Worm (Caenorhabditis elegans): Measurements from ENCODE around the gene W08G11.1.
"Not testable (repeated sequence)": the region's sequence is repeated elsewhere in the genome, so short reads cannot be mapped to it uniquely, and the experiment has no call there.

Gene W08G11.1

DNA sequence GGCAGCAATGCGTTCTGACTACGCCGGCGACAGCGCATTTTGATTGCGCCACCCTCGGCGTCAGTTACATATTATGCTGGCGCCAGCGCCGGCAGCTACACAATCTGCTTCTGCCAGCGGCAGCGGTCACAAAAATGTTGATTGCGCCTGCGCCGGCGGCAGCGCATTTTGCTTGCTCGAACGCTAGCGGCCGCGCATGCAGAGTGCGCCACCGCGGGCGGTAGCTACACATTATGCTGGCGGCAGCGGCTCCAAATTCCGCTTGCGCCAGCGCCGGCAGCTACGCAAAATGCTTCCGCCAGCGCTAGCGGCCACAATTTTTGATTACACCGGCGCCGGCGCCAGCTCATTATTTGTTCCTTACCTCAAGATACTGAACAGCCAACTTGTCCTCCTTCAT lies 30.3 kb downstream of the W08G11.1 start:
- no peak for TF ChIP-seq pag-3 (tag; optimal IDR thresholded peaks at IDR 0.05; ENCODE audit: borderline replicate concordance, insufficient read depth)
- TF ChIP-seq ama-1 (optimal IDR thresholded peaks at IDR 0.05), result no peak
- no peak for TF ChIP-seq hlh-4 (tag; optimal IDR thresholded peaks at IDR 0.05)
- no peak for TF ChIP-seq alr-1 (tag; optimal IDR thresholded peaks at IDR 0.05; ENCODE audit: borderline replicate concordance)
- TF ChIP-seq vab-15 (tag; optimal IDR thresholded peaks at IDR 0.05), result no peak
- no peak for TF ChIP-seq mab-9 (GFP tag; IDR thresholded peaks at IDR 0.05)
- no peak for TF ChIP-seq fkh-4 (tag; optimal IDR thresholded peaks at IDR 0.05; ENCODE audit: borderline replicate concordance)

DNA sequence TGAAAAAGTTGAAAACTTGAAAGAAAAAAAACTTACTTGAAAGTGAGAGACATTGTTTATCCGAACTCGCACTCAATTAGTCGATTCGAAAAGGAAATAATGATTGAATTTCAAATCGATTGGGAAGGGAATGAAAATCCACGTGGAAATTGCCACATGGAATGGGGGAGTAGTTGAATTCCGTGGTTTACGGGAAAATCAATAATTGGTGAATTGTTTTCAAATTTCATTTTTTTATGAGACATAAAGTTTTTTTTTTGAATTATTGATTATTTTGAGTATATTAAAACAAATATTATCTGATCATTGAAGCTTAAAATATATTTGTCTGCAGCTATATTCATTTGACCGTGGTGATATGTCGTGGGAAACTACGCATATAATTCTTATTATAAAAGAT lies 31.0 kb downstream of the W08G11.1 start, which contains the start of gene F13A7.1:
F13A7.1 (minus strand) TSS at position 101 of the 400 bp plus-strand sequence.
- TF ChIP-seq aly-2 (tag; optimal IDR thresholded peaks at IDR 0.05), result no peak
- no peak for TF ChIP-seq sptf-1 (tag; optimal IDR thresholded peaks at IDR 0.05)
- no peak for TF ChIP-seq pag-3 (tag; optimal IDR thresholded peaks at IDR 0.05; ENCODE audit: borderline replicate concordance, insufficient read depth)
- TF ChIP-seq isw-1 (GFP tag; IDR thresholded peaks at IDR 0.05), result no peak
- TF ChIP-seq ama-1 (optimal IDR thresholded peaks at IDR 0.05), result no peak
- no peak for TF ChIP-seq ztf-11 (tag; optimal IDR thresholded peaks at IDR 0.05)
- TF ChIP-seq egl-27 (tag; optimal IDR thresholded peaks at IDR 0.05), result no peak
- TF ChIP-seq mep-1 (tag; optimal IDR thresholded peaks at IDR 0.05), result no peak
- no peak for TF ChIP-seq lin-39 (tag; optimal IDR thresholded peaks at IDR 0.05)
- no peak for TF ChIP-seq hlh-4 (tag; optimal IDR thresholded peaks at IDR 0.05)
- no peak for TF ChIP-seq ceh-8 (GFP tag; optimal IDR thresholded peaks at IDR 0.05)
- no peak for TF ChIP-seq nhr-237 (tag; optimal IDR thresholded peaks at IDR 0.05)
- no peak for TF ChIP-seq C04F5.9 (tag; optimal IDR thresholded peaks at IDR 0.05)
- no peak for TF ChIP-seq zag-1 (tag; optimal IDR thresholded peaks at IDR 0.05)
- TF ChIP-seq grh-1 (GFP tag; IDR thresholded peaks at IDR 0.05), result no peak
- TF ChIP-seq ceh-88 (GFP tag; IDR thresholded peaks at IDR 0.05), result no peak

DNA sequence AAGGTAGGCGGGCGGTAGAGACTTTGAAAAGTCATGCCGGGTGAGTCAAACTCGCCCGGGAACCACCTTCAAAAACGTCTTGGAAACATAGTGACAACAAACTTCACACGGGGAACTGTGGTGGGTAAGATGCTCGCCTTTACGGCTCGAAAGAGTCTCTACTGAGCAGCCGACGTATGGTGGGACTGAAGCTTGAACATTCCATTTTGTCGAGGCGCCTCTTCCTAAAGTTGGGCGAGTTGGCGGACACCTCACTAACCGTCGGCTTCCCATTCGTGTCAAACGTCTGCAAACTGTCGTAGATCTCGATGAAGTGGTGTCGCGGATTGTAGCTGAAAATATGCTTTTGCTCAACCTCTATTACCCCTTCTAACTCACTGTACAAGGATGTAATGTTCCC lies 36.1 kb downstream of the W08G11.1 start:
- no peak for TF ChIP-seq efl-1 (optimal IDR thresholded peaks at IDR 0.05)
- peak in 1 of 2 experiments; percentile 58 for TF ChIP-seq efl-1 (GFP tag; optimal IDR thresholded peaks at IDR 0.05 in 1 of 2)
- TF ChIP-seq tbx-2 (tag; optimal IDR thresholded peaks at IDR 0.05), result no peak

DNA sequence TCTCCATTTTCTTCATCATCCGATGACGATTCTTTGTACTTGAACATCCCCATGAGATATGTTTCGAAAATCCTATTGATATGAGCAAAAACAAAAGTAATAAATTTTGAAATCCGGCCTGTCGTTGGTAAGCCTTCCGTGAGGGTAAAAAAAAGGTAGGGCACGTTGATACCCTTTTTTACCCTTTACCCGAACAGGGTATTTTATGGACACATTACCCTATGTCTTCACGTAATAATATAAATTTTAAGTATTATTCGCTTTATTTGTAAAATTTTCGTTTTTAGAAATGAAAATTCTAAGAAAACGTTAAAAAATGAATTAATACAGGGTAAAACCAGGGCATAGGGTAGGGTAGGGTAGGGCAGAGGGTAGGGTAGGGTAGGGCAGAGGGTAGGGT lies 36.9 kb downstream of the W08G11.1 start, which contains the start of gene F13A7.7:
F13A7.7 (minus strand) TSS at position 101 of the 400 bp plus-strand sequence.
- not testable (repeated sequence) for TF ChIP-seq ceh-88 (GFP tag; IDR thresholded peaks at IDR 0.05); nhr-84 (tag; optimal IDR thresholded peaks at IDR 0.05); Y116A8C.19 (tag; optimal IDR thresholded peaks at IDR 0.05; ENCODE audit: borderline replicate concordance)

DNA sequence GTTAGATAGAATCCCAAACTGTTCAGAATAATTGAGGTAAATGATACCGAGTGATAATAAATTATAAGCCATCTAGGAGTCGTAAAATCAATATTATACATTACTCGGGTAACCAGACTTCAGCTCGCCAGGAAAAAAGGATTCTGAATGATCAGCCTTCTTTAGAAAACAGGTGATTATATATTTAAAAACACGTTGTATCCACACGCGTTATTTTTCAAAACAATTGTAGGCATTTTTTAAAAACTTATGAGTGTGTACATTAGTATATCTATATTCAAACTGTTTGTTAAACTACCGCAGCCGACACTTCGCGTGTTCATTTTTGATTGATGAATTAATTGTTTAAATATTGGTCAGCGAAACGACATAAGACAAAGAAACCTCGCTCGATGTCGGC lies 41.4 kb downstream of the W08G11.1 start, which contains the start of gene sri-65:
sri-65 (minus strand) TSS at position 101 of the 400 bp plus-strand sequence.
- TF ChIP-seq egl-27 (tag; optimal IDR thresholded peaks at IDR 0.05), result no peak
- TF ChIP-seq hlh-4 (tag; optimal IDR thresholded peaks at IDR 0.05), result peak; percentile 88
- no peak for TF ChIP-seq snu-23 (GFP tag; optimal IDR thresholded peaks at IDR 0.05)
- no peak for TF ChIP-seq efl-3 (GFP tag; optimal IDR thresholded peaks at IDR 0.05)

DNA sequence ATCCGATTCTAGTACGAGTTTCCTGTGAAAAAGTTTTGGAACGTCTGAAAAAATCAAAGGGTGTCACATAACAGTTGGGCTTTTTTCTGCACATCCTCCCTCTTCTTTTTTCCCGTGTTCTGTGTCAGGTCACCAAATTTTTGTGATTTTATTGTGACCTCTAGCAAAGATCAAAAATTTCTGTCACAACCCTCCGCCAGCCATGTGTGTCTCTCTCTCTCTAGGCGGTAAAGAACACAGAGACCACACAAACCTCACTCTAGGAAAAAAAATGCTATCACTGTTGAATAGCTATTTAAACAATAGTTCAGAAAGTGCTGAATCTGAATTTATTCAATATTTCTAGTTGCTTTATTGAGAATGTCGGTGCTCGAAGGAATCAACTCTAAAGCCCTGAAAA lies 43.8 kb downstream of the W08G11.1 start, which contains the start of gene gst-44:
gst-44 (plus strand) TSS at position 237 of the 400 bp plus-strand sequence.
- TF ChIP-seq fkh-10 (GFP tag; optimal IDR thresholded peaks at IDR 0.05), result no peak
- TF ChIP-seq elt-2 (tag; optimal IDR thresholded peaks at IDR 0.05), result peak; percentile 4
- TF ChIP-seq unc-130 (tag; optimal IDR thresholded peaks at IDR 0.05), result no peak
- TF ChIP-seq ceh-63 (GFP tag; optimal IDR thresholded peaks at IDR 0.05), result no peak
- peak in 1 of 2 experiments; percentile 28 for TF ChIP-seq lin-35 (GFP tag; optimal IDR thresholded peaks at IDR 0.05)
- TF ChIP-seq nhr-84 (tag; optimal IDR thresholded peaks at IDR 0.05), result no peak
- TF ChIP-seq nhr-20 (tag; optimal IDR thresholded peaks at IDR 0.05), result peak; percentile 75
- no peak for TF ChIP-seq ceh-88 (GFP tag; IDR thresholded peaks at IDR 0.05)
